Fruit fly (Drosophila melanogaster) whole organism, embryonic: Measurements from ENCODE around the gene CG18213.

Experiments used
- Antp ChIP-seq: fragments of 200-800 bp; sonication (Bioruptor generic); optimal IDR thresholded peaks from 3 replicates; lab custom pipeline; 2016; ENCODE audit warnings: missing biosample characterization, missing genetic modification characterization
- Bgb ChIP-seq: fragments of 200-800 bp; sonication (Bioruptor generic); IDR thresholded peaks from 2 replicates; pipeline ENCODE4 v1.3.6; 2022; ENCODE audit warnings: missing biosample characterization, missing genetic modification characterization; ENCODE audit not compliant: partially characterized antibody
- CG12071 ChIP-seq: fragments of 200-800 bp; sonication (Bioruptor generic); optimal IDR thresholded peaks from 3 replicates; lab custom pipeline; 2018; ENCODE audit warnings: missing biosample characterization, mild to moderate bottlenecking, missing genetic modification characterization
- CG12155 ChIP-seq: fragments of 200-800 bp; sonication (Bioruptor generic); optimal IDR thresholded peaks from 3 replicates; lab custom pipeline; 2016; ENCODE audit warnings: missing biosample characterization, missing genetic modification characterization
- CG14860 ChIP-seq: fragments of 200-800 bp; sonication (Bioruptor generic); IDR thresholded peaks from 3 replicates; pipeline ENCODE4 v1.3.6; 2022; ENCODE audit warnings: missing biosample characterization, missing genetic modification characterization; ENCODE audit not compliant: partially characterized antibody
- CG1602 ChIP-seq: fragments of 200-800 bp; sonication (Bioruptor generic); optimal IDR thresholded peaks from 3 replicates; lab custom pipeline; 2016; ENCODE audit warnings: missing biosample characterization, missing genetic modification characterization
- CG16863 ChIP-seq: fragments of 200-800 bp; sonication (Bioruptor generic); optimal IDR thresholded peaks from 3 replicates; lab custom pipeline; 2016; ENCODE audit warnings: missing biosample characterization, missing genetic modification characterization
- CG17612 ChIP-seq: fragments of 200-800 bp; sonication (Bioruptor generic); IDR thresholded peaks from 2 replicates; pipeline ENCODE4 v1.3.6; 2022; ENCODE audit warnings: missing biosample characterization, missing genetic modification characterization
- CG17829 ChIP-seq: fragments of 200-800 bp; optimal IDR thresholded peaks from 2 replicates; lab custom pipeline; 2019; ENCODE audit warnings: missing biosample characterization, mild to moderate bottlenecking, missing genetic modification characterization, moderate library complexity
- CG2129 ChIP-seq: fragments of 200-800 bp; sonication (Bioruptor generic); IDR thresholded peaks from 2 replicates; pipeline ENCODE4 v1.3.6; 2022; ENCODE audit warnings: missing biosample characterization, missing genetic modification characterization; ENCODE audit not compliant: partially characterized antibody
- CG43689 ChIP-seq: fragments of 200-800 bp; sonication (Bioruptor generic); IDR thresholded peaks from 2 replicates; pipeline ENCODE4 v1.3.6; 2022; ENCODE audit warnings: missing biosample characterization, missing genetic modification characterization
- CG7372 ChIP-seq: fragments of 200-800 bp; sonication (Bioruptor generic); IDR thresholded peaks from 2 replicates; pipeline ENCODE4 v1.3.6; 2022; ENCODE audit warnings: missing biosample characterization, missing genetic modification characterization
- CG7839 ChIP-seq: fragments of 200-800 bp; sonication (Bioruptor generic); optimal IDR thresholded peaks from 3 replicates; lab custom pipeline; 2018; ENCODE audit warnings: missing biosample characterization, mild to moderate bottlenecking, missing genetic modification characterization, moderate library complexity
- CG8290 ChIP-seq, 3 experiments: fragments of 200-800 bp; sonication (Bioruptor generic); optimal IDR thresholded peaks; 2 replicates each; lab custom pipeline; 2016 to 2019; ENCODE audit warnings: missing biosample characterization in 3 of 3, missing genetic modification characterization in 3 of 3, mild to moderate bottlenecking in 2 of 3, moderate library complexity in 1 of 3
- Dfd ChIP-seq, 2 experiments: fragments of >200 bp; optimal IDR thresholded peaks; 2 replicates each; lab custom pipeline; 2017; ENCODE audit warnings: missing biosample characterization in 2 of 2, missing genetic modification characterization in 2 of 2
- Dip3 ChIP-seq: fragments of 200-800 bp; sonication (Bioruptor generic); optimal IDR thresholded peaks from 3 replicates; lab custom pipeline; 2016; ENCODE audit warnings: missing biosample characterization, missing genetic modification characterization
- Dp ChIP-seq: fragments of 200-800 bp; sonication (Bioruptor generic); optimal IDR thresholded peaks from 2 replicates; lab custom pipeline; 2018; ENCODE audit warnings: missing biosample characterization, mild to moderate bottlenecking, missing genetic modification characterization, moderate library complexity
- Drgx ChIP-seq: fragments of 200-800 bp; sonication (Bioruptor generic); IDR thresholded peaks from 2 replicates; pipeline ENCODE4 v1.3.6; 2022; ENCODE audit warnings: missing biosample characterization, missing genetic modification characterization
- ERR ChIP-seq: fragments of 200-800 bp; sonication (Bioruptor generic); optimal IDR thresholded peaks from 2 replicates; lab custom pipeline; 2016; ENCODE audit warnings: missing biosample characterization, missing genetic modification characterization
- Fer2 ChIP-seq: fragments of 200-800 bp; sonication (Bioruptor generic); optimal IDR thresholded peaks from 2 replicates; lab custom pipeline; 2018; ENCODE audit warnings: missing biosample characterization, mild to moderate bottlenecking, missing genetic modification characterization, moderate library complexity
- HmgZ ChIP-seq: fragments of 200-800 bp; sonication (Bioruptor generic); optimal IDR thresholded peaks from 2 replicates; lab custom pipeline; 2018; ENCODE audit warnings: missing biosample characterization, mild to moderate bottlenecking, missing genetic modification characterization
- MBD-R2 ChIP-seq: fragments of 200-800 bp; sonication (Bioruptor generic); IDR thresholded peaks from 2 replicates; pipeline ENCODE4 v1.3.6; 2022; ENCODE audit warnings: missing biosample characterization, missing genetic modification characterization
- Neu2 ChIP-seq: fragments of 200-800 bp; sonication (Bioruptor generic); optimal IDR thresholded peaks from 3 replicates; lab custom pipeline; 2016; ENCODE audit warnings: missing biosample characterization, missing genetic modification characterization, borderline replicate concordance
- Nf-YA ChIP-seq: fragments of 200-800 bp; sonication (Bioruptor generic); IDR thresholded peaks from 2 replicates; pipeline ENCODE4 v1.3.6; 2022; ENCODE audit warnings: missing biosample characterization, missing genetic modification characterization
- Optix ChIP-seq: fragments of 200-800 bp; sonication (Bioruptor generic); IDR thresholded peaks from 3 replicates; pipeline ENCODE4 v1.3.6; 2022; ENCODE audit warnings: missing biosample characterization, missing genetic modification characterization
- Ravus ChIP-seq: fragments of 200-800 bp; sonication (Bioruptor generic); IDR thresholded peaks from 2 replicates; pipeline ENCODE4 v1.3.6; 2022; ENCODE audit warnings: missing biosample characterization, missing genetic modification characterization
- Side ChIP-seq: fragments of 200-800 bp; sonication (Bioruptor generic); optimal IDR thresholded peaks from 2 replicates; lab custom pipeline; 2016; ENCODE audit warnings: missing biosample characterization, missing genetic modification characterization
- Spps ChIP-seq: fragments of 200-800 bp; sonication (Bioruptor generic); optimal IDR thresholded peaks from 2 replicates; lab custom pipeline; 2018; ENCODE audit warnings: missing biosample characterization, mild to moderate bottlenecking, missing genetic modification characterization
- ap ChIP-seq: fragments of 200-800 bp; sonication (Bioruptor generic); IDR thresholded peaks from 2 replicates; pipeline ENCODE4 v1.3.6; 2022; ENCODE audit warnings: missing biosample characterization, missing genetic modification characterization
- bsh ChIP-seq, 2 experiments: fragments of 200-800 bp; sonication (Bioruptor generic); optimal IDR thresholded peaks; 2 replicates each; lab custom pipeline; 2017 to 2018; ENCODE audit warnings: mild to moderate bottlenecking in 2 of 2, missing biosample characterization in 2 of 2, missing genetic modification characterization in 2 of 2, moderate library complexity in 1 of 2
- crc ChIP-seq: fragments of 200-800 bp; sonication (Bioruptor generic); optimal IDR thresholded peaks from 2 replicates; lab custom pipeline; 2016; ENCODE audit warnings: missing biosample characterization, missing genetic modification characterization
- crol ChIP-seq: fragments of 200-800 bp; sonication (Bioruptor generic); IDR thresholded peaks from 2 replicates; pipeline ENCODE4 v1.3.6; 2022; ENCODE audit warnings: missing biosample characterization, missing genetic modification characterization
- ftz-f1 ChIP-seq: fragments of 200-800 bp; sonication (Bioruptor generic); optimal IDR thresholded peaks from 2 replicates; lab custom pipeline; 2016; ENCODE audit warnings: missing biosample characterization, missing genetic modification characterization
- fu2 ChIP-seq: fragments of 200-800 bp; sonication (Bioruptor generic); optimal IDR thresholded peaks from 2 replicates; lab custom pipeline; 2016; ENCODE audit warnings: missing biosample characterization, missing genetic modification characterization
- hbn ChIP-seq: fragments of 200-800 bp; sonication (Bioruptor generic); IDR thresholded peaks from 2 replicates; pipeline ENCODE4 v1.3.6; 2022; ENCODE audit warnings: missing biosample characterization, missing genetic modification characterization; ENCODE audit not compliant: partially characterized antibody
- hth ChIP-seq: fragments of >200 bp; optimal IDR thresholded peaks from 2 replicates; lab custom pipeline; 2017; ENCODE audit warnings: inconsistent platforms
- ken ChIP-seq: fragments of 200-800 bp; sonication (Bioruptor generic); IDR thresholded peaks from 3 replicates; pipeline ENCODE4 v1.3.6; 2022; ENCODE audit warnings: missing biosample characterization, missing genetic modification characterization
- klu ChIP-seq: fragments of 200-800 bp; sonication (Bioruptor generic); IDR thresholded peaks from 2 replicates; pipeline ENCODE4 v1.3.6; 2022; ENCODE audit warnings: missing biosample characterization, missing genetic modification characterization
- lov ChIP-seq, 2 experiments: fragments of 200-800 bp in 1 of 2; fragments of >200 bp in 1 of 2; sonication (Bioruptor generic) in 1 of 2; IDR thresholded peaks in 1 of 2; optimal IDR thresholded peaks in 1 of 2; 2 replicates in 1 of 2; 3 replicates in 1 of 2; pipeline versions ENCODE4 v1.3.6 to Lab custom; 2017 to 2022; ENCODE audit warnings: missing biosample characterization in 1 of 2, missing genetic modification characterization in 1 of 2
- mld ChIP-seq: fragments of 200-800 bp; sonication (Bioruptor generic); IDR thresholded peaks from 3 replicates; pipeline ENCODE4 v1.3.6; 2022; ENCODE audit warnings: missing biosample characterization, missing genetic modification characterization; ENCODE audit not compliant: partially characterized antibody
- pzg ChIP-seq: fragments of 200-800 bp; sonication (Bioruptor generic); optimal IDR thresholded peaks from 3 replicates; lab custom pipeline; 2018; ENCODE audit warnings: missing biosample characterization, mild to moderate bottlenecking, missing genetic modification characterization, moderate library complexity
- sna ChIP-seq: fragments of 200-800 bp; sonication (Bioruptor generic); IDR thresholded peaks from 2 replicates; pipeline ENCODE4 v1.3.6; 2022; ENCODE audit warnings: missing biosample characterization, missing genetic modification characterization; ENCODE audit not compliant: partially characterized antibody
- tll ChIP-seq, 2 experiments: fragments of 200-800 bp in 1 of 2; fragments of >200 bp in 1 of 2; sonication (Bioruptor generic) in 1 of 2; optimal IDR thresholded peaks; 2 replicates each; lab custom pipeline; 2017 to 2019; ENCODE audit warnings: missing biosample characterization in 2 of 2, missing genetic modification characterization in 2 of 2, mild to moderate bottlenecking in 1 of 2, moderate library complexity in 1 of 2
- tna ChIP-seq: fragments of 200-800 bp; sonication (Bioruptor generic); IDR thresholded peaks from 2 replicates; pipeline ENCODE4 v1.3.6; 2022; ENCODE audit warnings: missing biosample characterization, missing genetic modification characterization; ENCODE audit not compliant: partially characterized antibody
- wor ChIP-seq: fragments of 200-800 bp; sonication (Bioruptor generic); IDR thresholded peaks from 2 replicates; pipeline ENCODE4 v1.3.6; 2022; ENCODE audit warnings: missing biosample characterization, missing genetic modification characterization
- yki ChIP-seq: fragments of >200 bp; optimal IDR thresholded peaks from 3 replicates; lab custom pipeline; 2018
- zen ChIP-seq: fragments of 200-800 bp; sonication (Bioruptor generic); optimal IDR thresholded peaks from 3 replicates; lab custom pipeline; 2018; ENCODE audit warnings: missing biosample characterization, mild to moderate bottlenecking, missing genetic modification characterization, moderate library complexity
- zfh1 ChIP-seq: fragments of 200-800 bp; sonication (Bioruptor generic); IDR thresholded peaks from 3 replicates; pipeline ENCODE4 v1.3.6; 2022; ENCODE audit warnings: missing biosample characterization, missing genetic modification characterization

Gene CG18213

dm6 chr3R:17067721-17068120 is 27.7 kb upstream of the CG18213 start (continued):
- TF ChIP-seq Dip3 (GFP tag; lab: Kevin White, UChicago), result no peak
- no peak for TF ChIP-seq bsh (GFP tag; optimal IDR thresholded peaks at IDR 0.05; lab: Kevin White, UChicago)
- no peak for TF ChIP-seq hth (lab: Kevin White, UChicago)
- peak; percentile 43 for TF ChIP-seq Dp (GFP tag; lab: Kevin White, UChicago)
- TF ChIP-seq klu, result no peak
- no peak for TF ChIP-seq Nf-YA (GFP tag; lab: Robert Waterston, UW)
- no peak for TF ChIP-seq CG17829 (tag; lab: Kevin White, UChicago)
- no peak for TF ChIP-seq Drgx (GFP tag; lab: Robert Waterston, UW)
- TF ChIP-seq ken (GFP tag; lab: Robert Waterston, UW), result no peak
- no peak for TF ChIP-seq CG8290 (GFP tag; optimal IDR thresholded peaks at IDR 0.05; lab: Kevin White, UChicago)
- TF ChIP-seq CG8290 (tag; optimal IDR thresholded peaks at IDR 0.05; lab: Kevin White, UChicago), result peak in 1 of 2 experiments; percentile 40
- TF ChIP-seq ap (GFP tag; lab: Robert Waterston, UW), result no peak
- TF ChIP-seq Optix (GFP tag; lab: Robert Waterston, UW), result no peak
- TF ChIP-seq lov (optimal IDR thresholded peaks at IDR 0.05; lab: Kevin White, UChicago), result no peak
- TF ChIP-seq lov (GFP tag; IDR thresholded peaks at IDR 0.05; lab: Robert Waterston, UW), result no peak
- TF ChIP-seq Bgb (GFP tag; lab: Robert Waterston, UW), result 0 out of 2 replicates have a peak, but pooled peaks have one; percentile 20
- no peak for TF ChIP-seq Spps (tag; lab: Kevin White, UChicago)
- TF ChIP-seq, all 482 proteins: peak for 22

dm6 chr3R:17066828-17067430 is 26.9 kb upstream of the CG18213 start:
- TF ChIP-seq CG7839 (tag; lab: Kevin White, UChicago) (no peak), mld (GFP tag; lab: Robert Waterston, UW) (no peak), HmgZ (tag; lab: Kevin White, UChicago) (no peak), Neu2 (GFP tag; lab: Kevin White, UChicago) (no peak), pzg (GFP tag; lab: Kevin White, UChicago) (no peak), zfh1 (GFP tag; lab: Robert Waterston, UW) (no peak), ftz-f1 (GFP tag; lab: Kevin White, UChicago) (no peak), Fer2 (tag; lab: Kevin White, UChicago) (no peak), ERR (GFP tag; lab: Kevin White, UChicago) (no peak), CG43689 (no peak), Side (GFP tag; lab: Kevin White, UChicago) (no peak), CG16863 (GFP tag; lab: Kevin White, UChicago) (no peak), CG2129 (GFP tag; lab: Robert Waterston, UW) (no peak), tll (GFP tag; optimal IDR thresholded peaks at IDR 0.05; lab: Kevin White, UChicago) (no peak), wor (GFP tag; lab: Robert Waterston, UW) (no peak), tna (GFP tag; lab: Robert Waterston, UW) (no peak), bsh (GFP tag; optimal IDR thresholded peaks at IDR 0.05; lab: Kevin White, UChicago) (no peak), sna (no peak), CG12071 (no peak), CG14860 (GFP tag; lab: Robert Waterston, UW) (no peak), Ravus (no peak), Dip3 (GFP tag; lab: Kevin White, UChicago) (no peak), fu2 (GFP tag; lab: Kevin White, UChicago) (no peak), crc (GFP tag; lab: Kevin White, UChicago) (no peak), zen (tag; lab: Kevin White, UChicago) (no peak), CG1602 (no peak), hbn (GFP tag; lab: Robert Waterston, UW) (no peak), crol (GFP tag; lab: Robert Waterston, UW) (peak; percentile 53), MBD-R2 (GFP tag; lab: Robert Waterston, UW) (no peak), CG7372 (GFP tag; lab: Robert Waterston, UW) (peak; percentile 81; the same call in 1 of the 2 replicates), CG17612 (GFP tag; lab: Robert Waterston, UW) (no peak), Antp (GFP tag; lab: Kevin White, UChicago) (no peak), yki (lab: Kevin White, UChicago) (no peak), CG12155 (GFP tag; lab: Kevin White, UChicago) (no peak), Dfd (GFP tag; optimal IDR thresholded peaks at IDR 0.05; lab: Kevin White, UChicago) (no peak)
